Worm (Caenorhabditis elegans) whole organism, L1 larva: ENCODE data around the gene F57G12.2.

Experiments
- C04F5.9 ChIP-seq: sonication (generic microtip); optimal IDR thresholded peaks from 2 replicates; lab custom pipeline; 2016; ENCODE audit warnings: missing genetic modification characterization, missing compliant biosample characterization
- C34B4.2 ChIP-seq: sonication (generic microtip); optimal IDR thresholded peaks from 2 replicates; lab custom pipeline; 2017; ENCODE audit warnings: mild to moderate bottlenecking, missing genetic modification characterization, missing compliant biosample characterization
- aha-1 ChIP-seq: fragments of 150-350 bp; optimal IDR thresholded peaks from 2 replicates; lab custom pipeline; 2014; ENCODE audit warnings: missing biosample characterization, missing genetic modification characterization
- aly-2 ChIP-seq: fragments of 150-350 bp; optimal IDR thresholded peaks from 2 replicates; lab custom pipeline; 2014; ENCODE audit warnings: missing biosample characterization, missing genetic modification characterization
- blmp-1 ChIP-seq: fragments of 150-350 bp; optimal IDR thresholded peaks from 2 replicates; lab custom pipeline; 2014; ENCODE audit warnings: missing biosample characterization, missing genetic modification characterization
- ceh-63 ChIP-seq: fragments of 200-800 bp; sonication (Bioruptor generic); optimal IDR thresholded peaks from 2 replicates; lab custom pipeline; 2018; ENCODE audit warnings: mild to moderate bottlenecking, missing genetic modification characterization, missing compliant biosample characterization
- ceh-8 ChIP-seq: fragments of 200-800 bp; sonication (Bioruptor generic); optimal IDR thresholded peaks from 2 replicates; lab custom pipeline; 2018; ENCODE audit warnings: mild to moderate bottlenecking, missing genetic modification characterization, moderate library complexity, missing compliant biosample characterization
- ceh-82 ChIP-seq, 3 experiments: fragments of 150-350 bp in 1 of 3; sonication (generic microtip) in 2 of 3; optimal IDR thresholded peaks; 2 replicates each; lab custom pipeline; 2014 to 2017; ENCODE audit warnings: missing biosample characterization in 3 of 3, missing genetic modification characterization in 3 of 3
- ceh-88 ChIP-seq: fragments of 200-800 bp; sonication (Bioruptor generic); IDR thresholded peaks from 2 replicates; pipeline ENCODE4 v1.3.6; 2022; ENCODE audit warnings: missing genetic modification characterization, missing compliant biosample characterization
- ceh-90 ChIP-seq: sonication (generic microtip); optimal IDR thresholded peaks from 2 replicates; lab custom pipeline; 2016; ENCODE audit warnings: missing genetic modification characterization, missing compliant biosample characterization
- dsc-1 ChIP-seq: sonication (generic microtip); optimal IDR thresholded peaks from 2 replicates; lab custom pipeline; 2016; ENCODE audit warnings: mild to moderate bottlenecking, missing genetic modification characterization, missing compliant biosample characterization
- efl-3 ChIP-seq: fragments of 200-800 bp; sonication (Bioruptor generic); optimal IDR thresholded peaks from 2 replicates; lab custom pipeline; 2018; ENCODE audit warnings: mild to moderate bottlenecking, missing genetic modification characterization, missing compliant biosample characterization
- egl-13 ChIP-seq: sonication (generic microtip); optimal IDR thresholded peaks from 2 replicates; lab custom pipeline; 2016; ENCODE audit warnings: missing genotype, missing genetic modification reagents, missing genetic modification characterization, missing compliant biosample characterization
- elt-3 ChIP-seq, 6 experiments: fragments of 150-350 bp in 1 of 6; sonication (generic microtip); optimal IDR thresholded peaks; 2 replicates each; lab custom pipeline; 2017 to 2018; ENCODE audit warnings: missing biosample characterization in 6 of 6, missing genetic modification characterization in 6 of 6, inconsistent platforms in 1 of 6
- ets-5 ChIP-seq: fragments of 200-800 bp; sonication (Bioruptor generic); IDR thresholded peaks from 2 replicates; pipeline ENCODE4 v1.3.6; 2022; ENCODE audit warnings: missing genetic modification characterization, missing compliant biosample characterization
- fkh-10 ChIP-seq: sonication (generic microtip); optimal IDR thresholded peaks from 2 replicates; lab custom pipeline; 2017; ENCODE audit warnings: missing biosample characterization, missing genetic modification reagents, missing genetic modification characterization
- fkh-8 ChIP-seq: sonication (generic microtip); optimal IDR thresholded peaks from 2 replicates; lab custom pipeline; 2016; ENCODE audit warnings: mild to moderate bottlenecking, missing genetic modification characterization, missing compliant biosample characterization
- fos-1 ChIP-seq: fragments of 150-350 bp; optimal IDR thresholded peaks from 2 replicates; lab custom pipeline; 2014; ENCODE audit warnings: missing biosample characterization, missing genetic modification characterization
- grh-1 ChIP-seq: fragments of 200-800 bp; sonication (Bioruptor generic); IDR thresholded peaks from 2 replicates; pipeline ENCODE4 v1.3.6; 2022; ENCODE audit warnings: missing genetic modification reagents, missing genetic modification characterization, missing compliant biosample characterization
- hlh-17 ChIP-seq: fragments of 200-800 bp; sonication (Bioruptor generic); optimal IDR thresholded peaks from 2 replicates; lab custom pipeline; 2018; ENCODE audit warnings: missing genetic modification characterization, mild to moderate bottlenecking, missing compliant biosample characterization, moderate library complexity, borderline replicate concordance
- hpl-2 ChIP-seq: fragments of 150-350 bp; optimal IDR thresholded peaks from 2 replicates; lab custom pipeline; 2014; ENCODE audit warnings: missing biosample characterization, missing genetic modification reagents, missing genetic modification characterization
- irx-1 ChIP-seq: sonication (generic microtip); optimal IDR thresholded peaks from 2 replicates; lab custom pipeline; 2016; ENCODE audit warnings: missing genetic modification characterization, missing compliant biosample characterization
- isw-1 ChIP-seq: fragments of 200-800 bp; sonication (Bioruptor generic); IDR thresholded peaks from 2 replicates; pipeline ENCODE4 v1.3.6; 2022; ENCODE audit warnings: missing genetic modification characterization, missing compliant biosample characterization
- jun-1 ChIP-seq: fragments of 150-350 bp; optimal IDR thresholded peaks from 2 replicates; lab custom pipeline; 2014; ENCODE audit warnings: missing biosample characterization, missing genetic modification reagents, missing genetic modification characterization
- lin-13 ChIP-seq: fragments of 150-350 bp; optimal IDR thresholded peaks from 2 replicates; lab custom pipeline; 2014; ENCODE audit warnings: missing biosample characterization, missing genetic modification reagents, missing genetic modification characterization
- lin-14 ChIP-seq: fragments of 200-800 bp; sonication (Bioruptor generic); optimal IDR thresholded peaks from 2 replicates; lab custom pipeline; 2018; ENCODE audit warnings: mild to moderate bottlenecking, missing genetic modification characterization, moderate library complexity, missing compliant biosample characterization
- lin-39 ChIP-seq: fragments of 150-350 bp; optimal IDR thresholded peaks from 2 replicates; lab custom pipeline; 2014; ENCODE audit warnings: missing biosample characterization, missing genetic modification reagents, missing genetic modification characterization
- lsy-2 ChIP-seq, 2 experiments: fragments of 150-350 bp; optimal IDR thresholded peaks; 2 replicates each; lab custom pipeline; 2014; ENCODE audit warnings: missing biosample characterization in 2 of 2, missing genetic modification characterization in 2 of 2
- mdl-1 ChIP-seq, 2 experiments: fragments of 150-350 bp; optimal IDR thresholded peaks; 2 replicates each; lab custom pipeline; 2014 to 2017; ENCODE audit warnings: missing biosample characterization in 2 of 2, missing genetic modification characterization in 2 of 2, inconsistent platforms in 1 of 2
- mep-1 ChIP-seq: fragments of 150-350 bp; optimal IDR thresholded peaks from 2 replicates; lab custom pipeline; 2014; ENCODE audit warnings: missing biosample characterization, missing genetic modification characterization
- nhr-11 ChIP-seq: fragments of 150-350 bp; optimal IDR thresholded peaks from 2 replicates; lab custom pipeline; 2014; ENCODE audit warnings: missing biosample characterization, missing genetic modification characterization
- nhr-19 ChIP-seq: fragments of 200-800 bp; sonication (Bioruptor generic); conservative IDR thresholded peaks from 2 replicates; pipeline ENCODE4 v1.3.6; 2022; ENCODE audit warnings: missing genetic modification characterization, missing compliant biosample characterization
- nhr-47 ChIP-seq: sonication (generic microtip); optimal IDR thresholded peaks from 2 replicates; lab custom pipeline; 2016; ENCODE audit warnings: mild to moderate bottlenecking, missing genetic modification characterization, moderate library complexity, missing compliant biosample characterization
- nhr-77 ChIP-seq: fragments of 150-350 bp; optimal IDR thresholded peaks from 2 replicates; lab custom pipeline; 2014; ENCODE audit warnings: missing biosample characterization, missing genetic modification characterization
- nhr-84 ChIP-seq: sonication (generic microtip); optimal IDR thresholded peaks from 2 replicates; lab custom pipeline; 2017; ENCODE audit warnings: missing biosample characterization, missing genetic modification characterization
- nhr-85 ChIP-seq: sonication (generic microtip); peaks from one replicate; lab custom pipeline; 2016; ENCODE audit warnings: missing genetic modification characterization, inconsistent platforms, missing compliant biosample characterization
- nhr-90 ChIP-seq: sonication (generic microtip); optimal IDR thresholded peaks from 2 replicates; lab custom pipeline; 2016; ENCODE audit warnings: mild to moderate bottlenecking, missing genetic modification characterization, missing compliant biosample characterization; ENCODE audit not compliant: poor library complexity
- pax-3 ChIP-seq: fragments of 200-800 bp; sonication (Bioruptor generic); optimal IDR thresholded peaks from 2 replicates; lab custom pipeline; 2018; ENCODE audit warnings: mild to moderate bottlenecking, missing genetic modification characterization, moderate library complexity, missing compliant biosample characterization
- rnt-1 ChIP-seq: sonication (generic microtip); optimal IDR thresholded peaks from 2 replicates; lab custom pipeline; 2016; ENCODE audit warnings: mild to moderate bottlenecking, missing genetic modification characterization, moderate library complexity, missing compliant biosample characterization
- skn-1 ChIP-seq: fragments of 150-350 bp; optimal IDR thresholded peaks from 2 replicates; lab custom pipeline; 2014; ENCODE audit warnings: missing biosample characterization, missing genetic modification characterization
- snpc-4 ChIP-seq: fragments of 150-350 bp; optimal IDR thresholded peaks from 2 replicates; lab custom pipeline; 2014; ENCODE audit warnings: missing biosample characterization, missing genetic modification characterization
- snu-23 ChIP-seq: sonication (generic microtip); optimal IDR thresholded peaks from 2 replicates; lab custom pipeline; 2016; ENCODE audit warnings: missing genetic modification characterization, missing compliant biosample characterization
- sptf-1 ChIP-seq: fragments of 150-350 bp; optimal IDR thresholded peaks from 2 replicates; lab custom pipeline; 2014; ENCODE audit warnings: missing biosample characterization, missing genetic modification characterization
- swsn-7 ChIP-seq: sonication (generic microtip); optimal IDR thresholded peaks from 2 replicates; lab custom pipeline; 2016; ENCODE audit warnings: missing genetic modification characterization, missing compliant biosample characterization
- tbx-2 ChIP-seq: sonication (generic microtip); optimal IDR thresholded peaks from 2 replicates; lab custom pipeline; 2016; ENCODE audit warnings: missing genetic modification characterization, missing compliant biosample characterization
- unc-62 ChIP-seq: fragments of 150-350 bp; optimal IDR thresholded peaks from 2 replicates; lab custom pipeline; 2014; ENCODE audit warnings: missing biosample characterization, missing genetic modification reagents, missing genetic modification characterization
- vab-15 ChIP-seq: sonication (generic microtip); optimal IDR thresholded peaks from 2 replicates; lab custom pipeline; 2017; ENCODE audit warnings: missing genotype, mild to moderate bottlenecking, missing genetic modification characterization, missing compliant biosample characterization
- xbp-1 ChIP-seq: sonication (generic microtip); optimal IDR thresholded peaks from 2 replicates; lab custom pipeline; 2016; ENCODE audit warnings: missing genetic modification characterization, missing compliant biosample characterization
- zip-4 ChIP-seq: fragments of 200-800 bp; sonication (Bioruptor generic); optimal IDR thresholded peaks from 2 replicates; lab custom pipeline; 2018; ENCODE audit warnings: mild to moderate bottlenecking, missing genetic modification characterization, moderate library complexity, missing compliant biosample characterization
- ztf-11 ChIP-seq, 2 experiments: sonication (generic microtip); optimal IDR thresholded peaks; 2 replicates each; lab custom pipeline; 2016 to 2017; ENCODE audit warnings: missing genetic modification characterization in 2 of 2, missing biosample characterization in 1 of 2, missing compliant biosample characterization in 1 of 2
- ztf-4 ChIP-seq: fragments of 150-350 bp; optimal IDR thresholded peaks from 2 replicates; lab custom pipeline; 2014; ENCODE audit warnings: missing biosample characterization, missing genetic modification characterization

The F57G12.2 gene

DNA sequence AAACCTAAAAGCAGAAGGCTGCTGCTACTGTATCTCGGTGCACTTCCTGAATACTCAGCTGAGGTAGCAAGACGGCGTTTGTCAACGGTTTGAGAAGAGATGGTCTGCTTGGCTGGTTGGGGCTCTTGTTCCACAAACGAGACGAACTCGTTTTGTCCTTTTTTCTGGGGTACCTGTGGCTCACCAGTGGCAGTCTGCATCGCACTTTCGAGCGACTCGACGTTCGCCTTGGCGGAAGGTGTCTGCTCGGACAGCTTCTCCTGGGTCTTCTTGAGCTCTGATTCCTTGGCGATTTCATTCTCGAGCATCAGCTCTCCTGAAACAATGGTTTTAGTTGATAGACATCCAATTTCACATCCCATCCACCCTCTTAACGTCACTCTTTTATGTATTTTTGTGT lies 41.6 kb upstream of the F57G12.2 start:
- TF ChIP-seq sptf-1 (tag; lab: Kevin White, UChicago) = no peak
- no peak for TF ChIP-seq lin-13 (GFP tag; lab: Kevin White, UChicago)
- no peak for TF ChIP-seq fkh-10 (GFP tag; lab: Kevin White, UChicago)
- TF ChIP-seq nhr-77 (tag; lab: Kevin White, UChicago) = no peak
- TF ChIP-seq vab-15 (tag; lab: Kevin White, UChicago) = no peak
- no peak for TF ChIP-seq mdl-1 (tag; optimal IDR thresholded peaks at IDR 0.05; lab: Kevin White, UChicago)
- no peak for TF ChIP-seq nhr-84 (tag; lab: Kevin White, UChicago)
- no peak for TF ChIP-seq blmp-1
- no peak for TF ChIP-seq nhr-11 (tag; lab: Kevin White, UChicago)
- TF ChIP-seq pax-3 (tag; lab: Kevin White, UChicago) = no peak
- TF ChIP-seq zip-4 (GFP tag; lab: Kevin White, UChicago) = no peak
- no peak for TF ChIP-seq irx-1 (tag; lab: Kevin White, UChicago)
- no peak for TF ChIP-seq ceh-82 (tag; optimal IDR thresholded peaks at IDR 0.05; lab: Kevin White, UChicago)
- no peak for TF ChIP-seq ceh-88 (GFP tag; lab: Robert Waterston, UW)
- TF ChIP-seq C04F5.9 (tag; lab: Kevin White, UChicago) = no peak
- no peak for TF ChIP-seq rnt-1 (tag; lab: Kevin White, UChicago)
- no peak for TF ChIP-seq aha-1 (tag; lab: Kevin White, UChicago)
- no peak for TF ChIP-seq nhr-90 (tag; lab: Kevin White, UChicago)
- TF ChIP-seq dsc-1 (tag; lab: Kevin White, UChicago) = no peak
- TF ChIP-seq, all 84 proteins: peak for 0

ce11 chrX:12200577-12200976 lies 40.7 kb upstream of the F57G12.2 start:
- TF ChIP-seq rnt-1 (tag; lab: Kevin White, UChicago) = no peak
- peak; percentile 0 for TF ChIP-seq xbp-1 (tag; lab: Kevin White, UChicago)
- TF ChIP-seq nhr-85 (tag; lab: Kevin White, UChicago) = no peak
- TF ChIP-seq vab-15 (tag; lab: Kevin White, UChicago) = no peak
- no peak for TF ChIP-seq snpc-4 (tag; lab: Kevin White, UChicago)
- peak; percentile 97 for TF ChIP-seq fkh-8 (tag; lab: Kevin White, UChicago)
- TF ChIP-seq egl-13 (tag; lab: Kevin White, UChicago) = peak; percentile 75
- TF ChIP-seq nhr-47 (tag; lab: Kevin White, UChicago) = peak; percentile 90
- TF ChIP-seq mdl-1 (tag; optimal IDR thresholded peaks at IDR 0.05; lab: Kevin White, UChicago) = no peak
- peak; percentile 3 for TF ChIP-seq ceh-90 (tag; lab: Kevin White, UChicago)
- TF ChIP-seq tbx-2 (tag; lab: Kevin White, UChicago) = peak; percentile 32
- TF ChIP-seq mep-1 = peak; percentile 49
- TF ChIP-seq nhr-19 (GFP tag; lab: Robert Waterston, UW) = 0 out of 2 replicates have a peak, but pooled peaks have one; percentile 10
- TF ChIP-seq ets-5 = 0 out of 2 replicates have a peak, but pooled peaks have one; percentile 18
- TF ChIP-seq snu-23 (GFP tag; lab: Kevin White, UChicago) = peak; percentile 39
- peak; percentile 12 for TF ChIP-seq ceh-8 (GFP tag; lab: Kevin White, UChicago)
- TF ChIP-seq hlh-17 (GFP tag; lab: Kevin White, UChicago) = no peak
- no peak for TF ChIP-seq efl-3 (GFP tag; lab: Kevin White, UChicago)
- no peak for TF ChIP-seq elt-3 (tag; optimal IDR thresholded peaks at IDR 0.05; lab: Kevin White, UChicago)
- TF ChIP-seq ztf-4 = peak; percentile 65
- peak; percentile 74 for TF ChIP-seq fos-1 (tag; lab: Kevin White, UChicago)
- peak in 1 of 2 experiments; percentile 34 for TF ChIP-seq ztf-11 (tag; optimal IDR thresholded peaks at IDR 0.05; lab: Kevin White, UChicago)
- no peak for TF ChIP-seq aly-2 (tag; lab: Kevin White, UChicago)
- no peak for TF ChIP-seq jun-1 (tag; lab: Kevin White, UChicago)
- no peak for TF ChIP-seq isw-1 (GFP tag; lab: Robert Waterston, UW)
- TF ChIP-seq skn-1 (tag; lab: Kevin White, UChicago) = no peak
- no peak for TF ChIP-seq grh-1 (GFP tag; lab: Robert Waterston, UW)
- peak; percentile 85 for TF ChIP-seq lin-14 (GFP tag; lab: Kevin White, UChicago)
- no peak for TF ChIP-seq lin-39 (tag; lab: Kevin White, UChicago)
- TF ChIP-seq swsn-7 (tag; lab: Kevin White, UChicago) = peak; percentile 72
- TF ChIP-seq dsc-1 (tag; lab: Kevin White, UChicago) = peak; percentile 97
- no peak for TF ChIP-seq unc-62
- no peak for TF ChIP-seq ceh-63 (GFP tag; lab: Kevin White, UChicago)
- TF ChIP-seq C34B4.2 (tag; lab: Kevin White, UChicago) = no peak
- TF ChIP-seq nhr-84 (tag; lab: Kevin White, UChicago) = no peak
- TF ChIP-seq lsy-2 (tag; optimal IDR thresholded peaks at IDR 0.05; lab: Kevin White, UChicago) = peak; percentile 36 to 55
- TF ChIP-seq hpl-2 (GFP tag; lab: Kevin White, UChicago) = no peak
